Worm (Caenorhabditis elegans) whole organism, L2 larva: ENCODE measurements around the gene F21C10.18.

ENCODE experiments used
- ama-1 ChIP-seq: fragments of 150-350 bp; optimal IDR thresholded peaks from 2 replicates; lab custom pipeline; 2018; ENCODE audit warnings: inconsistent platforms
- elt-3 ChIP-seq: sonication (generic microtip); optimal IDR thresholded peaks from 2 replicates; lab custom pipeline; 2017; ENCODE audit warnings: missing biosample characterization, missing genetic modification characterization
- fos-1 ChIP-seq: fragments of 150-350 bp; optimal IDR thresholded peaks from 2 replicates; lab custom pipeline; 2014; ENCODE audit warnings: missing biosample characterization, missing genetic modification characterization
- mdl-1 ChIP-seq, 2 experiments: fragments of 150-350 bp in 1 of 2; sonication (generic microtip) in 1 of 2; optimal IDR thresholded peaks; 2 replicates each; lab custom pipeline; 2017; ENCODE audit warnings: missing biosample characterization in 2 of 2, missing genetic modification characterization in 2 of 2
- unc-39 ChIP-seq: fragments of 150-350 bp; optimal IDR thresholded peaks from 2 replicates; lab custom pipeline; 2014; ENCODE audit warnings: missing biosample characterization, missing genetic modification characterization
- zag-1 ChIP-seq: fragments of 150-350 bp; optimal IDR thresholded peaks from 2 replicates; lab custom pipeline; 2014; ENCODE audit warnings: missing biosample characterization, missing genetic modification characterization

- TF ChIP-seq ama-1 = no peak
- TF ChIP-seq fos-1 (tag; lab: Kevin White, UChicago) = no peak
- TF ChIP-seq zag-1 (tag; lab: Kevin White, UChicago) = no peak
- TF ChIP-seq mdl-1 (tag; optimal IDR thresholded peaks at IDR 0.05; lab: Kevin White, UChicago) = no peak
- no peak for TF ChIP-seq unc-39
- no peak for TF ChIP-seq elt-3 (tag; lab: Kevin White, UChicago)
These were observed 18.0 kb downstream of the F21C10.18 start, which contains the start of gene F21C10.4 for ce11 chrV:9126316-9126715.
